Worm (Caenorhabditis elegans) whole organism, L1 larva: ENCODE data around the gene srt-29.

Experiments used
- C04F5.9 ChIP-seq: sonication (generic microtip); optimal IDR thresholded peaks from 2 replicates; lab custom pipeline; 2016; ENCODE audit warnings: missing genetic modification characterization, missing compliant biosample characterization
- C16A3.4 ChIP-seq: fragments of 150-350 bp; optimal IDR thresholded peaks from 2 replicates; lab custom pipeline; 2014; ENCODE audit warnings: missing biosample characterization, missing genetic modification characterization
- C34B4.2 ChIP-seq: sonication (generic microtip); optimal IDR thresholded peaks from 2 replicates; lab custom pipeline; 2017; ENCODE audit warnings: mild to moderate bottlenecking, missing genetic modification characterization, missing compliant biosample characterization
- Y116A8C.19 ChIP-seq: sonication (generic microtip); optimal IDR thresholded peaks from 2 replicates; lab custom pipeline; 2016; ENCODE audit warnings: missing compliant biosample characterization, missing genetic modification characterization, borderline replicate concordance
- aly-2 ChIP-seq: fragments of 150-350 bp; optimal IDR thresholded peaks from 2 replicates; lab custom pipeline; 2014; ENCODE audit warnings: missing biosample characterization, missing genetic modification characterization
- ama-1 ChIP-seq: fragments of 150-350 bp; optimal IDR thresholded peaks from 2 replicates; lab custom pipeline; 2014
- blmp-1 ChIP-seq: fragments of 150-350 bp; optimal IDR thresholded peaks from 2 replicates; lab custom pipeline; 2014; ENCODE audit warnings: missing biosample characterization, missing genetic modification characterization
- ceh-82 ChIP-seq, 3 experiments: fragments of 150-350 bp in 1 of 3; sonication (generic microtip) in 2 of 3; optimal IDR thresholded peaks; 2 replicates each; lab custom pipeline; 2014 to 2017; ENCODE audit warnings: missing biosample characterization in 3 of 3, missing genetic modification characterization in 3 of 3
- ceh-88 ChIP-seq: fragments of 200-800 bp; sonication (Bioruptor generic); IDR thresholded peaks from 2 replicates; pipeline ENCODE4 v1.3.6; 2022; ENCODE audit warnings: missing genetic modification characterization, missing compliant biosample characterization
- dpl-1 ChIP-seq, 3 experiments: fragments of 150-350 bp in 2 of 3; sonication (generic microtip) in 1 of 3; optimal IDR thresholded peaks; 2 replicates each; lab custom pipeline; 2014 to 2017; ENCODE audit warnings: missing biosample characterization in 3 of 3, missing genetic modification characterization in 3 of 3, missing genetic modification reagents in 3 of 3
- dsc-1 ChIP-seq: sonication (generic microtip); optimal IDR thresholded peaks from 2 replicates; lab custom pipeline; 2016; ENCODE audit warnings: mild to moderate bottlenecking, missing genetic modification characterization, missing compliant biosample characterization
- efl-1 ChIP-seq, 4 experiments: fragments of 150-350 bp; optimal IDR thresholded peaks in 3 of 4; peaks in 1 of 4; 1 replicate in 1 of 4; 2 replicates in 3 of 4; lab custom pipeline; 2014; ENCODE audit warnings: missing biosample characterization in 2 of 4, missing genetic modification characterization in 2 of 4, missing genetic modification reagents in 2 of 4
- egl-13 ChIP-seq: sonication (generic microtip); optimal IDR thresholded peaks from 2 replicates; lab custom pipeline; 2016; ENCODE audit warnings: missing genotype, missing genetic modification reagents, missing genetic modification characterization, missing compliant biosample characterization
- egl-27 ChIP-seq, 2 experiments: fragments of 150-350 bp in 1 of 2; sonication (generic microtip); optimal IDR thresholded peaks; 3 replicates each; lab custom pipeline; 2017 to 2018; ENCODE audit warnings: missing biosample characterization in 2 of 2, missing genetic modification characterization in 2 of 2, missing genetic modification reagents in 2 of 2
- elt-2 ChIP-seq: sonication (generic microtip); optimal IDR thresholded peaks from 2 replicates; lab custom pipeline; 2016; ENCODE audit warnings: missing genetic modification characterization, mild to moderate bottlenecking, inconsistent platforms, missing compliant biosample characterization, missing genetic modification reagents
- elt-3 ChIP-seq, 6 experiments: fragments of 150-350 bp in 1 of 6; sonication (generic microtip); optimal IDR thresholded peaks; 2 replicates each; lab custom pipeline; 2017 to 2018; ENCODE audit warnings: missing biosample characterization in 6 of 6, missing genetic modification characterization in 6 of 6, inconsistent platforms in 1 of 6
- fkh-4 ChIP-seq: sonication (generic microtip); optimal IDR thresholded peaks from 2 replicates; lab custom pipeline; 2016; ENCODE audit warnings: missing compliant biosample characterization, missing genetic modification characterization, borderline replicate concordance
- fkh-8 ChIP-seq: sonication (generic microtip); optimal IDR thresholded peaks from 2 replicates; lab custom pipeline; 2016; ENCODE audit warnings: mild to moderate bottlenecking, missing genetic modification characterization, missing compliant biosample characterization
- fos-1 ChIP-seq: fragments of 150-350 bp; optimal IDR thresholded peaks from 2 replicates; lab custom pipeline; 2014; ENCODE audit warnings: missing biosample characterization, missing genetic modification characterization
- grh-1 ChIP-seq: fragments of 200-800 bp; sonication (Bioruptor generic); IDR thresholded peaks from 2 replicates; pipeline ENCODE4 v1.3.6; 2022; ENCODE audit warnings: missing genetic modification reagents, missing genetic modification characterization, missing compliant biosample characterization
- hlh-4 ChIP-seq: sonication (generic microtip); optimal IDR thresholded peaks from 2 replicates; lab custom pipeline; 2016; ENCODE audit warnings: mild to moderate bottlenecking, missing genetic modification characterization, missing compliant biosample characterization
- hpl-2 ChIP-seq: fragments of 150-350 bp; optimal IDR thresholded peaks from 2 replicates; lab custom pipeline; 2014; ENCODE audit warnings: missing biosample characterization, missing genetic modification reagents, missing genetic modification characterization
- irx-1 ChIP-seq: sonication (generic microtip); optimal IDR thresholded peaks from 2 replicates; lab custom pipeline; 2016; ENCODE audit warnings: missing genetic modification characterization, missing compliant biosample characterization
- lin-13 ChIP-seq: fragments of 150-350 bp; optimal IDR thresholded peaks from 2 replicates; lab custom pipeline; 2014; ENCODE audit warnings: missing biosample characterization, missing genetic modification reagents, missing genetic modification characterization
- lin-14 ChIP-seq: fragments of 200-800 bp; sonication (Bioruptor generic); optimal IDR thresholded peaks from 2 replicates; lab custom pipeline; 2018; ENCODE audit warnings: mild to moderate bottlenecking, missing genetic modification characterization, moderate library complexity, missing compliant biosample characterization
- lin-15B ChIP-seq: fragments of 150-350 bp; sonication (generic microtip); optimal IDR thresholded peaks from 3 replicates; lab custom pipeline; 2014; ENCODE audit warnings: missing biosample characterization, missing genetic modification characterization
- lir-3 ChIP-seq: sonication (generic microtip); optimal IDR thresholded peaks from 2 replicates; lab custom pipeline; 2016; ENCODE audit warnings: mild to moderate bottlenecking, missing genetic modification characterization, moderate library complexity, missing compliant biosample characterization; ENCODE audit not compliant: poor library complexity
- mab-9 ChIP-seq: fragments of 200-800 bp; sonication (Bioruptor generic); IDR thresholded peaks from 2 replicates; pipeline ENCODE4 v1.3.6; 2022; ENCODE audit warnings: missing genetic modification reagents, missing genetic modification characterization, missing compliant biosample characterization
- mdl-1 ChIP-seq, 2 experiments: fragments of 150-350 bp; optimal IDR thresholded peaks; 2 replicates each; lab custom pipeline; 2014 to 2017; ENCODE audit warnings: missing biosample characterization in 2 of 2, missing genetic modification characterization in 2 of 2, inconsistent platforms in 1 of 2
- mep-1 ChIP-seq: fragments of 150-350 bp; optimal IDR thresholded peaks from 2 replicates; lab custom pipeline; 2014; ENCODE audit warnings: missing biosample characterization, missing genetic modification characterization
- nhr-11 ChIP-seq: fragments of 150-350 bp; optimal IDR thresholded peaks from 2 replicates; lab custom pipeline; 2014; ENCODE audit warnings: missing biosample characterization, missing genetic modification characterization
- nhr-20 ChIP-seq: sonication (generic microtip); optimal IDR thresholded peaks from 2 replicates; lab custom pipeline; 2016; ENCODE audit warnings: mild to moderate bottlenecking, missing genetic modification characterization, missing compliant biosample characterization
- nhr-237 ChIP-seq: fragments of 150-350 bp; optimal IDR thresholded peaks from 2 replicates; lab custom pipeline; 2014; ENCODE audit warnings: missing biosample characterization, missing genetic modification characterization
- nhr-28 ChIP-seq: fragments of 150-350 bp; optimal IDR thresholded peaks from 2 replicates; lab custom pipeline; 2014; ENCODE audit warnings: missing biosample characterization, missing genetic modification characterization
- nhr-71 ChIP-seq: sonication (generic microtip); optimal IDR thresholded peaks from 2 replicates; lab custom pipeline; 2016; ENCODE audit warnings: mild to moderate bottlenecking, missing genetic modification characterization, moderate library complexity, missing compliant biosample characterization
- pag-3 ChIP-seq: sonication (generic microtip); optimal IDR thresholded peaks from 2 replicates; lab custom pipeline; 2017; ENCODE audit warnings: missing genetic modification characterization, mild to moderate bottlenecking, missing compliant biosample characterization, antibody characterized with exemption, borderline replicate concordance; ENCODE audit not compliant: insufficient read depth
- pax-3 ChIP-seq: fragments of 200-800 bp; sonication (Bioruptor generic); optimal IDR thresholded peaks from 2 replicates; lab custom pipeline; 2018; ENCODE audit warnings: mild to moderate bottlenecking, missing genetic modification characterization, moderate library complexity, missing compliant biosample characterization
- pqm-1 ChIP-seq: sonication (generic microtip); optimal IDR thresholded peaks from 3 replicates; lab custom pipeline; 2017; ENCODE audit warnings: missing biosample characterization, missing genetic modification characterization
- rnt-1 ChIP-seq: sonication (generic microtip); optimal IDR thresholded peaks from 2 replicates; lab custom pipeline; 2016; ENCODE audit warnings: mild to moderate bottlenecking, missing genetic modification characterization, moderate library complexity, missing compliant biosample characterization
- snpc-4 ChIP-seq: fragments of 150-350 bp; optimal IDR thresholded peaks from 2 replicates; lab custom pipeline; 2014; ENCODE audit warnings: missing biosample characterization, missing genetic modification characterization
- snu-23 ChIP-seq: sonication (generic microtip); optimal IDR thresholded peaks from 2 replicates; lab custom pipeline; 2016; ENCODE audit warnings: missing genetic modification characterization, missing compliant biosample characterization
- sox-4 ChIP-seq: sonication (generic microtip); optimal IDR thresholded peaks from 2 replicates; lab custom pipeline; 2016; ENCODE audit warnings: missing genetic modification characterization, missing compliant biosample characterization
- sptf-1 ChIP-seq: fragments of 150-350 bp; optimal IDR thresholded peaks from 2 replicates; lab custom pipeline; 2014; ENCODE audit warnings: missing biosample characterization, missing genetic modification characterization
- sup-37 ChIP-seq: fragments of 200-800 bp; sonication (Bioruptor generic); optimal IDR thresholded peaks from 2 replicates; lab custom pipeline; 2018; ENCODE audit warnings: mild to moderate bottlenecking, missing genetic modification characterization, missing compliant biosample characterization
- swsn-7 ChIP-seq: sonication (generic microtip); optimal IDR thresholded peaks from 2 replicates; lab custom pipeline; 2016; ENCODE audit warnings: missing genetic modification characterization, missing compliant biosample characterization
- tbx-2 ChIP-seq: sonication (generic microtip); optimal IDR thresholded peaks from 2 replicates; lab custom pipeline; 2016; ENCODE audit warnings: missing genetic modification characterization, missing compliant biosample characterization
- tlp-1 ChIP-seq: fragments of 150-350 bp; optimal IDR thresholded peaks from 2 replicates; lab custom pipeline; 2014; ENCODE audit warnings: missing biosample characterization, missing genetic modification characterization
- unc-130 ChIP-seq: fragments of 150-350 bp; optimal IDR thresholded peaks from 2 replicates; lab custom pipeline; 2017; ENCODE audit warnings: missing biosample characterization, missing genetic modification characterization, inconsistent platforms
- unc-86 ChIP-seq: sonication (generic microtip); optimal IDR thresholded peaks from 2 replicates; lab custom pipeline; 2016; ENCODE audit warnings: missing genetic modification characterization, missing compliant biosample characterization
- unc-98 ChIP-seq: fragments of 200-800 bp; sonication (Bioruptor generic); IDR thresholded peaks from 2 replicates; pipeline ENCODE4 v1.3.6; 2022; ENCODE audit warnings: missing genetic modification characterization, missing compliant biosample characterization
- zip-4 ChIP-seq: fragments of 200-800 bp; sonication (Bioruptor generic); optimal IDR thresholded peaks from 2 replicates; lab custom pipeline; 2018; ENCODE audit warnings: mild to moderate bottlenecking, missing genetic modification characterization, moderate library complexity, missing compliant biosample characterization
- ztf-11 ChIP-seq, 2 experiments: sonication (generic microtip); optimal IDR thresholded peaks; 2 replicates each; lab custom pipeline; 2016 to 2017; ENCODE audit warnings: missing genetic modification characterization in 2 of 2, missing biosample characterization in 1 of 2, missing compliant biosample characterization in 1 of 2

Gene srt-29

ce11 chrV:2672603-2673002, 46.3 kb downstream of the srt-29 start, which contains the start of gene W02G9.3:
TSS of gene W02G9.3 (plus strand) at chrV:2672986.
- TF ChIP-seq nhr-11 (tag; lab: Kevin White, UChicago): peak; percentile 82
- TF ChIP-seq swsn-7 (tag; lab: Kevin White, UChicago): peak; percentile 80
- TF ChIP-seq unc-130: peak; percentile 74
- TF ChIP-seq blmp-1: peak; percentile 80
- TF ChIP-seq sptf-1: no peak
- TF ChIP-seq nhr-71: peak; percentile 92
- TF ChIP-seq mab-9 (GFP tag; lab: Robert Waterston, UW): no peak
- TF ChIP-seq pax-3 (tag; lab: Kevin White, UChicago): peak; percentile 74
- no peak for TF ChIP-seq hlh-4 (tag; lab: Kevin White, UChicago)
- TF ChIP-seq sox-4: peak; percentile 56
- peak; percentile 87 for TF ChIP-seq rnt-1 (tag; lab: Kevin White, UChicago)
- no peak for TF ChIP-seq grh-1 (GFP tag; lab: Robert Waterston, UW)
- peak; percentile 17 for TF ChIP-seq egl-13
- no peak for TF ChIP-seq C34B4.2 (tag; lab: Kevin White, UChicago)
- peak; percentile 85 for TF ChIP-seq lin-14
- TF ChIP-seq lin-13 (GFP tag; lab: Kevin White, UChicago): peak; percentile 82
- peak; percentile 89 for TF ChIP-seq mep-1 (tag; lab: Kevin White, UChicago)
- peak; percentile 88 for TF ChIP-seq dsc-1 (tag; lab: Kevin White, UChicago)
- peak in 1 of 2 experiments; percentile 40 for TF ChIP-seq ztf-11 (tag; optimal IDR thresholded peaks at IDR 0.05; lab: Kevin White, UChicago)
- TF ChIP-seq zip-4 (GFP tag; lab: Kevin White, UChicago): no peak
- no peak for TF ChIP-seq nhr-28 (tag; lab: Kevin White, UChicago)
- peak; percentile 78 for TF ChIP-seq lin-15B (tag; lab: Kevin White, UChicago)
- no peak for TF ChIP-seq hpl-2
- TF ChIP-seq fkh-8 (tag; lab: Kevin White, UChicago): peak; percentile 83
- TF ChIP-seq lir-3 (tag; lab: Kevin White, UChicago): no peak
- TF ChIP-seq Y116A8C.19 (tag; lab: Kevin White, UChicago): no peak
- peak; percentile 55 for TF ChIP-seq nhr-237 (tag; lab: Kevin White, UChicago)
- peak; percentile 89 for TF ChIP-seq C16A3.4 (tag; lab: Kevin White, UChicago)
- peak; percentile 63 for TF ChIP-seq aly-2 (tag; lab: Kevin White, UChicago)
- TF ChIP-seq irx-1 (tag; lab: Kevin White, UChicago): peak; percentile 69
- peak; percentile 76 for TF ChIP-seq nhr-20 (tag; lab: Kevin White, UChicago)
- peak; percentile 78 for TF ChIP-seq tbx-2 (tag; lab: Kevin White, UChicago)
- TF ChIP-seq pqm-1 (tag; lab: Kevin White, UChicago): no peak
- peak; percentile 68 for TF ChIP-seq fos-1 (tag; lab: Kevin White, UChicago)
- no peak for TF ChIP-seq sup-37 (GFP tag; lab: Kevin White, UChicago)
- peak; percentile 17 for TF ChIP-seq snpc-4 (tag; lab: Kevin White, UChicago)
- TF ChIP-seq elt-3 (tag; optimal IDR thresholded peaks at IDR 0.05; lab: Kevin White, UChicago): peak in 1 of 6 experiments; percentile 66
- TF ChIP-seq C04F5.9 (tag; lab: Kevin White, UChicago): no peak
- TF ChIP-seq ceh-82 (tag; optimal IDR thresholded peaks at IDR 0.05; lab: Kevin White, UChicago): peak; percentile 66 to 89 (median 81)
- no peak for TF ChIP-seq pag-3
- peak; percentile 66 for TF ChIP-seq unc-86
- peak; percentile 83 to 91 (median 89) for TF ChIP-seq dpl-1 (GFP tag; optimal IDR thresholded peaks at IDR 0.05; lab: Kevin White, UChicago)
- TF ChIP-seq fkh-4 (tag; lab: Kevin White, UChicago): peak; percentile 31
- TF ChIP-seq efl-1 (optimal IDR thresholded peaks at IDR 0.05; lab: Kevin White, UChicago): peak; percentile 86 to 94
- TF ChIP-seq efl-1 (GFP tag; optimal IDR thresholded peaks at IDR 0.05 in 1 of 2; lab: Kevin White, UChicago): peak; percentile 90 to 99
- no peak for TF ChIP-seq ceh-88
- peak in 1 of 2 experiments; percentile 61 for TF ChIP-seq mdl-1 (tag; optimal IDR thresholded peaks at IDR 0.05; lab: Kevin White, UChicago)
- no peak for TF ChIP-seq unc-98
- peak; percentile 89 for TF ChIP-seq snu-23 (GFP tag; lab: Kevin White, UChicago)
- no peak for TF ChIP-seq tlp-1 (tag; lab: Kevin White, UChicago)
- TF ChIP-seq elt-2 (tag; lab: Kevin White, UChicago): peak; percentile 18
- no peak for TF ChIP-seq egl-27 (tag; optimal IDR thresholded peaks at IDR 0.05; lab: Kevin White, UChicago)
- TF ChIP-seq ama-1 (lab: Kevin White, UChicago): peak; percentile 43
